Fruit fly (Drosophila melanogaster) whole organism, wandering third instar larva: ENCODE data around the gene THADA.

ENCODE experiments used
- Abd-B ChIP-seq: fragments of >200 bp; optimal IDR thresholded peaks from 2 replicates; lab custom pipeline; 2017; ENCODE audit warnings: missing biosample characterization, missing genetic modification characterization
- CG9705 ChIP-seq: fragments of 200-800 bp; sonication (Bioruptor generic); optimal IDR thresholded peaks from 2 replicates; lab custom pipeline; 2018; ENCODE audit warnings: missing biosample characterization, mild to moderate bottlenecking, missing genetic modification characterization
- CrebA ChIP-seq: fragments of 200-800 bp; sonication (Bioruptor generic); optimal IDR thresholded peaks from 2 replicates; lab custom pipeline; 2016; ENCODE audit warnings: missing biosample characterization, mild to moderate bottlenecking, missing genetic modification characterization, borderline replicate concordance
- Dfd ChIP-seq: fragments of >200 bp; optimal IDR thresholded peaks from 2 replicates; lab custom pipeline; 2017; ENCODE audit warnings: missing biosample characterization, missing genetic modification characterization
- Dif ChIP-seq: fragments of 200-275, 200-300 bp; sonication (Bioruptor generic); optimal IDR thresholded peaks from 2 replicates; lab custom pipeline; 2018; ENCODE audit warnings: missing biosample characterization, missing genetic modification characterization; ENCODE audit not compliant: partially characterized antibody
- GATAd ChIP-seq: sonication (Bioruptor generic); optimal IDR thresholded peaks from 2 replicates; lab custom pipeline; 2016; ENCODE audit warnings: missing biosample characterization, missing genetic modification characterization
- HLH106 ChIP-seq: fragments of 200-800 bp; optimal IDR thresholded peaks from 3 replicates; lab custom pipeline; 2019; ENCODE audit warnings: missing biosample characterization, mild to moderate bottlenecking, missing genetic modification characterization, moderate library complexity
- Hnf4 ChIP-seq: fragments of 200-800 bp; sonication (Bioruptor generic); optimal IDR thresholded peaks from 2 replicates; lab custom pipeline; 2016; ENCODE audit warnings: missing biosample characterization, mild to moderate bottlenecking, missing genetic modification characterization
- Hr83 ChIP-seq: fragments of 200-300 bp; sonication (Bioruptor generic); optimal IDR thresholded peaks from 2 replicates; lab custom pipeline; 2016; ENCODE audit warnings: missing biosample characterization, mild to moderate bottlenecking, missing genetic modification characterization, moderate library complexity; ENCODE audit not compliant: poor library complexity, severe bottlenecking
- Jra ChIP-seq: sonication (Bioruptor generic); optimal IDR thresholded peaks from 2 replicates; lab custom pipeline; 2016; ENCODE audit warnings: missing biosample characterization, missing genetic modification characterization
- Mio ChIP-seq: sonication (Bioruptor generic); optimal IDR thresholded peaks from 2 replicates; lab custom pipeline; 2016; ENCODE audit warnings: missing biosample characterization, missing genetic modification characterization
- Myc ChIP-seq: fragments of >200 bp; optimal IDR thresholded peaks from 2 replicates; lab custom pipeline; 2017
- N ChIP-seq: fragments of >200 bp; optimal IDR thresholded peaks from 2 replicates; lab custom pipeline; 2018; ENCODE audit warnings: missing biosample characterization, missing external identifiers, missing genetic modification characterization
- OdsH ChIP-seq: fragments of 200-800 bp; sonication (Bioruptor generic); optimal IDR thresholded peaks from 2 replicates; lab custom pipeline; 2016; ENCODE audit warnings: missing biosample characterization, mild to moderate bottlenecking, missing genetic modification characterization
- Rel ChIP-seq, 2 experiments: fragments of 200-800 bp; sonication (Bioruptor generic) in 1 of 2; optimal IDR thresholded peaks; 2 replicates in 1 of 2; 3 replicates in 1 of 2; lab custom pipeline; 2016 to 2019; ENCODE audit warnings: mild to moderate bottlenecking in 2 of 2, missing biosample characterization in 2 of 2, missing genetic modification characterization in 2 of 2, moderate library complexity in 1 of 2
- Sp1 ChIP-seq: fragments of 200-800 bp; sonication (Bioruptor generic); optimal IDR thresholded peaks from 3 replicates; lab custom pipeline; 2019; ENCODE audit warnings: missing biosample characterization, mild to moderate bottlenecking, missing genetic modification characterization, moderate library complexity
- Vsx2 ChIP-seq: fragments of 200-300, 225-300 bp; sonication (Bioruptor generic); optimal IDR thresholded peaks from 2 replicates; lab custom pipeline; 2018; ENCODE audit warnings: missing biosample characterization, missing genetic modification characterization; ENCODE audit not compliant: partially characterized antibody
- br ChIP-seq: fragments of 200-800 bp; sonication (Bioruptor generic); optimal IDR thresholded peaks from 2 replicates; lab custom pipeline; 2016; ENCODE audit warnings: missing biosample characterization, missing genetic modification characterization
- dl ChIP-seq, 2 experiments: fragments of 175-275, 200-275 bp in 1 of 2; fragments of 200-275 bp in 1 of 2; sonication (Bioruptor generic); optimal IDR thresholded peaks; lab custom pipeline; 2018; ENCODE audit warnings: mild to moderate bottlenecking in 2 of 2, missing biosample characterization in 2 of 2, missing genetic modification characterization in 2 of 2, moderate library complexity in 2 of 2; ENCODE audit not compliant: partially characterized antibody in 2 of 2, insufficient read depth in 1 of 2
- dmrt93B ChIP-seq: fragments of 200-800 bp; sonication (Bioruptor generic); optimal IDR thresholded peaks from 2 replicates; lab custom pipeline; 2018; ENCODE audit warnings: missing biosample characterization, mild to moderate bottlenecking, missing genetic modification characterization
- dsf ChIP-seq: sonication (Bioruptor generic); optimal IDR thresholded peaks from 2 replicates; lab custom pipeline; 2016; ENCODE audit warnings: missing biosample characterization, missing genetic modification characterization, borderline replicate concordance
- ey ChIP-seq: fragments of 200-800 bp; sonication (Bioruptor generic); optimal IDR thresholded peaks from 2 replicates; lab custom pipeline; 2016; ENCODE audit warnings: missing biosample characterization, missing genetic modification characterization
- foxo ChIP-seq, 2 experiments: fragments of 200-800 bp; sonication (Bioruptor generic); optimal IDR thresholded peaks; 2 replicates in 1 of 2; 3 replicates in 1 of 2; lab custom pipeline; 2016 to 2017; ENCODE audit warnings: missing biosample characterization in 2 of 2, missing genetic modification characterization in 2 of 2
- fru ChIP-seq: fragments of 200-800 bp; sonication (Bioruptor generic); optimal IDR thresholded peaks from 3 replicates; lab custom pipeline; 2016; ENCODE audit warnings: missing biosample characterization, mild to moderate bottlenecking, missing genetic modification characterization
- h ChIP-seq: fragments of 200-800 bp; sonication (Bioruptor generic); optimal IDR thresholded peaks from 3 replicates; lab custom pipeline; 2016; ENCODE audit warnings: missing biosample characterization, mild to moderate bottlenecking, missing genetic modification characterization
- lola ChIP-seq: fragments of >200 bp; optimal IDR thresholded peaks from 2 replicates; lab custom pipeline; 2017; ENCODE audit warnings: missing biosample characterization, missing genetic modification characterization
- pan ChIP-seq: fragments of >200 bp; optimal IDR thresholded peaks from 2 replicates; lab custom pipeline; 2017
- psq ChIP-seq: fragments of 200-800 bp; sonication (Bioruptor generic); optimal IDR thresholded peaks from 3 replicates; lab custom pipeline; 2017; ENCODE audit warnings: missing biosample characterization, mild to moderate bottlenecking, missing genetic modification characterization, moderate library complexity
- rgr ChIP-seq: fragments of 200-800 bp; sonication (Bioruptor generic); optimal IDR thresholded peaks from 3 replicates; lab custom pipeline; 2016; ENCODE audit warnings: missing biosample characterization, mild to moderate bottlenecking, missing genetic modification characterization
- sv ChIP-seq: fragments of 200-800 bp; sonication (Bioruptor generic); optimal IDR thresholded peaks from 3 replicates; lab custom pipeline; 2016; ENCODE audit warnings: missing biosample characterization, missing genetic modification characterization
- tai ChIP-seq: sonication (Bioruptor generic); optimal IDR thresholded peaks from 2 replicates; lab custom pipeline; 2016; ENCODE audit warnings: missing biosample characterization, missing genetic modification characterization
- usp ChIP-seq: fragments of >200 bp; optimal IDR thresholded peaks from 2 replicates; lab custom pipeline; 2017; ENCODE audit warnings: missing biosample characterization, missing genetic modification characterization
- woc ChIP-seq: sonication (Bioruptor generic); optimal IDR thresholded peaks from 2 replicates; lab custom pipeline; 2016; ENCODE audit warnings: missing biosample characterization, mild to moderate bottlenecking, missing genetic modification characterization

Gene THADA

DNA sequence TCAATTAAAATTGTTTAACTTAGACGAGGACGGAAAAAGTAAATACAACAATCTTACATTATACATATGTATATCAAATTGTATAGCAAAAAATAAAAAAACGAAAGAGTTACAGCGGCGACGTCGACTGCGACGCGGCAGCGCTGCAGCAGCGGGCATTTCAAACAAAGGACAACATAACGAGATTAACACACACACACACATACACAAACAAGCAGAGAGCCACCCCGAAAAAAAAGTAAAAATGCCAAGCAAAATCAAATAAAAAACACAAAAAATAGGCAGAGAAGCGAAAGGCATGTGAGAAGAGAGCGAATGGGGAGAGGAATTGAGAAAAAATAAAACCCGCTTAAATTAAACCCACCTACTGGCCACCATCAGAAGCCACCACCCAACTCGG is 37.6 kb downstream of the THADA start:
- TF ChIP-seq Rel (GFP tag; optimal IDR thresholded peaks at IDR 0.05; lab: Kevin White, UChicago): no peak
- TF ChIP-seq Rel (tag; optimal IDR thresholded peaks at IDR 0.05; lab: Kevin White, UChicago): no peak
- peak; percentile 3 for TF ChIP-seq Sp1 (GFP tag; lab: Kevin White, UChicago)

DNA sequence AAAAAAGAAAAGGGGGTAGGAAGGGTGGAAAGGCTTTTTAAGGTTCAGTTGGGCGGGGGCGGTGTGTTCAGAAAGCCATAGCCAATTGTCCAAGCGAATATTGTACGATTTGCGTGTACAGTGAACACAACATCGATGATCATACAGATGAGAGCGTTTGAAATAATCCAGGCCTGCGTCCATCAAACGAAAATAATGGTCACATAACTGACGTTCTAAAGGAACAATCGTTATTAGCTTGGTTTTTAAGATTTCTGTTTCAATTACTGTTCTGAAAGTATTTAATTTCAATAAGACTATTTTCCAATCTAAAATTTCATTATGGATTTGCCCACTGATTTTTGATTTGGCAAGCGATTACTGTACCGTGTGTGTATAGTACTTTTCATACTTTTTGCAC is 40.1 kb downstream of the THADA start:
- TF ChIP-seq CrebA (no peak), sv (GFP tag; lab: Kevin White, UChicago) (no peak), Hnf4 (GFP tag; lab: Kevin White, UChicago) (no peak), h (GFP tag; lab: Kevin White, UChicago) (no peak), CG9705 (no peak), foxo (GFP tag; optimal IDR thresholded peaks at IDR 0.05; lab: Kevin White, UChicago) (no peak), Abd-B (GFP tag; lab: Kevin White, UChicago) (no peak), psq (GFP tag; lab: Kevin White, UChicago) (no peak), Dfd (GFP tag; lab: Kevin White, UChicago) (no peak), br (GFP tag; lab: Kevin White, UChicago) (no peak), HLH106 (tag; lab: Kevin White, UChicago) (no peak), ey (no peak), Rel (GFP tag; optimal IDR thresholded peaks at IDR 0.05; lab: Kevin White, UChicago) (no peak), Rel (tag; optimal IDR thresholded peaks at IDR 0.05; lab: Kevin White, UChicago) (no peak), woc (GFP tag; lab: Kevin White, UChicago) (no peak), pan (no peak), Vsx2 (GFP tag; lab: Kevin White, UChicago) (no peak)

- TF ChIP-seq Hr83 (GFP tag; lab: Kevin White, UChicago) (no peak), N (no peak), ey (no peak), GATAd (GFP tag; lab: Kevin White, UChicago) (no peak), tai (GFP tag; lab: Kevin White, UChicago) (no peak), CG9705 (no peak), h (GFP tag; lab: Kevin White, UChicago) (no peak), dsf (no peak), woc (GFP tag; lab: Kevin White, UChicago) (no peak), br (GFP tag; lab: Kevin White, UChicago) (no peak), Rel (GFP tag; optimal IDR thresholded peaks at IDR 0.05; lab: Kevin White, UChicago) (no peak), Rel (tag; optimal IDR thresholded peaks at IDR 0.05; lab: Kevin White, UChicago) (no peak)
Measured at dm6 chrX:19823980-19824379, 41.3 kb downstream of the THADA start, which contains the start of gene SkpE. Gene SkpE, minus strand, starts transcription at chrX:19824080.

DNA sequence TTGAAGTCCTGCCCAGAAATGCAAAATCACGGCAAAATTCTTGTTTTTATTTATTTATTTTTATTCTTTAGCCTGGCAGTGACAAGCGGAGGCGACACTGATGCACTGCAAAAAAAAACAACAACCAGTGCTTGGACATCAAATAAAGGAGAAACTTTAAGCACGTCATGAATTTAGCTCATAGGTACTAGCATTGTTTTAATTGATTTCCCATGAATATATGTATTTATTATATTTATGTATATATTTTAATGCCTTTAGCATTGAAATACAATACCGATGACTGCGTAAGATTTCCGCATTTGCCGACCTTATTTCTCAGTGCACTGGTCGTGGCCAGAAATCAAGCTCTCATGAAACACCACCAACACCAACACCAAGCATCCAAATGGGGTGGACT is 46.7 kb downstream of the THADA start:
- TF ChIP-seq dl (GFP tag; optimal IDR thresholded peaks at IDR 0.05; lab: Kevin White, UChicago; ENCODE audit: insufficient read depth in 1 of 2, partially characterized antibody in 2 of 2) (no peak), Abd-B (GFP tag; lab: Kevin White, UChicago) (no peak), usp (GFP tag; lab: Kevin White, UChicago) (no peak), rgr (GFP tag; lab: Kevin White, UChicago) (no peak), h (GFP tag; lab: Kevin White, UChicago) (no peak), OdsH (no peak), foxo (GFP tag; optimal IDR thresholded peaks at IDR 0.05; lab: Kevin White, UChicago) (no peak), Hr83 (GFP tag; lab: Kevin White, UChicago) (no peak), sv (GFP tag; lab: Kevin White, UChicago) (no peak), fru (no peak), dmrt93B (GFP tag; lab: Kevin White, UChicago) (no peak), Mio (GFP tag; lab: Kevin White, UChicago) (no peak), Dif (GFP tag; lab: Kevin White, UChicago) (no peak)

dm6 chrX:19815772-19816171 is 49.6 kb downstream of the THADA start, which contains the start of gene SkpC:
Gene SkpC, plus strand, starts transcription at chrX:19816072.
- TF ChIP-seq lola (GFP tag; lab: Kevin White, UChicago): no peak
- no peak for TF ChIP-seq Dif (GFP tag; lab: Kevin White, UChicago)
- TF ChIP-seq psq (GFP tag; lab: Kevin White, UChicago): no peak
- TF ChIP-seq Hr83 (GFP tag; lab: Kevin White, UChicago): no peak
- no peak for TF ChIP-seq Hnf4 (GFP tag; lab: Kevin White, UChicago)
- no peak for TF ChIP-seq dl (GFP tag; optimal IDR thresholded peaks at IDR 0.05; lab: Kevin White, UChicago; ENCODE audit: insufficient read depth in 1 of 2, partially characterized antibody in 2 of 2)
- no peak for TF ChIP-seq usp (GFP tag; lab: Kevin White, UChicago)
- TF ChIP-seq br (GFP tag; lab: Kevin White, UChicago): no peak
- no peak for TF ChIP-seq CG9705
- no peak for TF ChIP-seq Rel (GFP tag; optimal IDR thresholded peaks at IDR 0.05; lab: Kevin White, UChicago)
- no peak for TF ChIP-seq Rel (tag; optimal IDR thresholded peaks at IDR 0.05; lab: Kevin White, UChicago)
- no peak for TF ChIP-seq Myc (lab: Kevin White, UChicago)
- TF ChIP-seq CrebA: no peak
- no peak for TF ChIP-seq Jra (GFP tag; lab: Kevin White, UChicago)
- no peak for TF ChIP-seq tai (GFP tag; lab: Kevin White, UChicago)
